Worm (Caenorhabditis elegans) whole organism, young adult: ENCODE data around the gene mca-1.

Experiments used
- B0019.2 ChIP-seq: fragments of 200-800 bp; sonication (Bioruptor generic); conservative IDR thresholded peaks from 2 replicates; pipeline ENCODE4 v1.3.6; 2022; ENCODE audit warnings: missing genetic modification reagents, missing genetic modification characterization, missing compliant biosample characterization
- F22D6.2 ChIP-seq: sonication (generic microtip); optimal IDR thresholded peaks from 2 replicates; lab custom pipeline; 2016; ENCODE audit warnings: mild to moderate bottlenecking, missing genetic modification characterization, missing compliant biosample characterization
- F33H1.4 ChIP-seq: fragments of 200-800 bp; sonication (Bioruptor generic); IDR thresholded peaks from 2 replicates; pipeline ENCODE4 v1.3.6; 2022; ENCODE audit warnings: missing genetic modification reagents, missing genetic modification characterization, missing compliant biosample characterization
- F39B2.1 ChIP-seq: fragments of 200-800 bp; sonication (Bioruptor generic); IDR thresholded peaks from 2 replicates; pipeline ENCODE4 v1.3.6; 2022; ENCODE audit warnings: missing genetic modification reagents, missing genetic modification characterization, missing compliant biosample characterization
- F55B11.4 ChIP-seq: sonication (generic microtip); optimal IDR thresholded peaks from 2 replicates; lab custom pipeline; 2016; ENCODE audit warnings: missing compliant biosample characterization, missing genetic modification characterization, borderline replicate concordance; ENCODE audit not compliant: insufficient read depth
- T26A5.8 ChIP-seq: sonication (generic microtip); optimal IDR thresholded peaks from 2 replicates; lab custom pipeline; 2016; ENCODE audit warnings: missing genetic modification characterization, missing compliant biosample characterization
- Y53G8AR.9 ChIP-seq: fragments of 200-800 bp; sonication (Bioruptor generic); conservative IDR thresholded peaks from 2 replicates; pipeline ENCODE4 v1.3.6; 2022; ENCODE audit warnings: missing genetic modification reagents, missing genetic modification characterization, missing compliant biosample characterization
- ama-1 ChIP-seq, 3 experiments: fragments of 150-350 bp in 1 of 3; sonication (generic microtip) in 2 of 3; optimal IDR thresholded peaks; 2 replicates each; lab custom pipeline; 2014 to 2018; ENCODE audit warnings: missing biosample characterization in 2 of 3, missing genetic modification characterization in 2 of 3, missing genetic modification reagents in 2 of 3
- athp-1 ChIP-seq: sonication (generic microtip); optimal IDR thresholded peaks from 2 replicates; lab custom pipeline; 2017; ENCODE audit warnings: mild to moderate bottlenecking, missing genetic modification characterization, missing compliant biosample characterization
- attf-6 ChIP-seq: fragments of 200-800 bp; sonication (Bioruptor generic); IDR thresholded peaks from 2 replicates; pipeline ENCODE4 v1.3.6; 2022; ENCODE audit warnings: missing genetic modification reagents, missing genetic modification characterization, missing compliant biosample characterization
- bed-1 ChIP-seq: fragments of 200-800 bp; sonication (Bioruptor generic); IDR thresholded peaks from 2 replicates; pipeline ENCODE4 v1.3.6; 2022; ENCODE audit warnings: missing genetic modification reagents, missing genetic modification characterization, missing compliant biosample characterization
- bed-2 ChIP-seq: fragments of 200-800 bp; sonication (Bioruptor generic); IDR thresholded peaks from 2 replicates; pipeline ENCODE4 v1.3.6; 2022; ENCODE audit warnings: missing genetic modification reagents, missing genetic modification characterization, missing compliant biosample characterization
- ccch-3 ChIP-seq: fragments of 200-800 bp; sonication (Bioruptor generic); optimal IDR thresholded peaks from 2 replicates; lab custom pipeline; 2018; ENCODE audit warnings: mild to moderate bottlenecking, missing genetic modification characterization, missing compliant biosample characterization
- cebp-1 ChIP-seq, 2 experiments: fragments of 200-800 bp in 1 of 2; sonication (Bioruptor generic) in 1 of 2; sonication (generic microtip) in 1 of 2; IDR thresholded peaks in 1 of 2; optimal IDR thresholded peaks in 1 of 2; 2 replicates each; pipeline versions ENCODE4 v1.3.6 to Lab custom; 2017 to 2022; ENCODE audit warnings: missing compliant biosample characterization in 2 of 2, missing genetic modification characterization in 2 of 2, mild to moderate bottlenecking in 1 of 2, missing genetic modification reagents in 1 of 2, moderate library complexity in 1 of 2
- ceh-79 ChIP-seq: sonication (generic microtip); optimal IDR thresholded peaks from 2 replicates; lab custom pipeline; 2017; ENCODE audit warnings: mild to moderate bottlenecking, missing genetic modification characterization, missing compliant biosample characterization
- dpl-1 ChIP-seq: fragments of 150-350 bp; optimal IDR thresholded peaks from 2 replicates; lab custom pipeline; 2014; ENCODE audit warnings: missing biosample characterization, missing genetic modification reagents, missing genetic modification characterization
- egl-44 ChIP-seq: fragments of 200-800 bp; sonication (Bioruptor generic); IDR thresholded peaks from 2 replicates; pipeline ENCODE4 v1.3.6; 2022; ENCODE audit warnings: missing genetic modification reagents, missing genetic modification characterization, missing compliant biosample characterization
- hlh-26 ChIP-seq: fragments of 200-800 bp; sonication (Bioruptor generic); conservative IDR thresholded peaks from 2 replicates; pipeline ENCODE4 v1.3.6; 2022; ENCODE audit warnings: missing genetic modification reagents, missing genetic modification characterization, missing compliant biosample characterization
- lin-26 ChIP-seq: fragments of 200-800 bp; sonication (Bioruptor generic); IDR thresholded peaks from 2 replicates; pipeline ENCODE4 v1.3.6; 2022; ENCODE audit warnings: missing genetic modification reagents, missing genetic modification characterization, missing compliant biosample characterization
- madf-10 ChIP-seq: sonication (generic microtip); optimal IDR thresholded peaks from 2 replicates; lab custom pipeline; 2016; ENCODE audit warnings: mild to moderate bottlenecking, missing genetic modification characterization, missing compliant biosample characterization
- madf-6 ChIP-seq: fragments of 200-800 bp; sonication (Bioruptor generic); IDR thresholded peaks from 2 replicates; pipeline ENCODE4 v1.3.6; 2022; ENCODE audit warnings: missing genetic modification reagents, missing genetic modification characterization, missing compliant biosample characterization
- madf-8 ChIP-seq: fragments of 200-800 bp; sonication (Bioruptor generic); conservative IDR thresholded peaks from 2 replicates; pipeline ENCODE4 v1.3.6; 2022; ENCODE audit warnings: missing genetic modification reagents, missing genetic modification characterization, missing compliant biosample characterization
- mxl-1 ChIP-seq: sonication (generic microtip); optimal IDR thresholded peaks from 2 replicates; lab custom pipeline; 2016; ENCODE audit warnings: missing genetic modification characterization, missing compliant biosample characterization
- nfyb-1 ChIP-seq: fragments of 200-800 bp; sonication (Bioruptor generic); IDR thresholded peaks from 2 replicates; pipeline ENCODE4 v1.3.6; 2022; ENCODE audit warnings: missing genetic modification reagents, missing genetic modification characterization, missing compliant biosample characterization
- nhr-179 ChIP-seq: sonication (generic microtip); optimal IDR thresholded peaks from 2 replicates; lab custom pipeline; 2016; ENCODE audit warnings: mild to moderate bottlenecking, missing genetic modification characterization, missing compliant biosample characterization
- nhr-27 ChIP-seq: fragments of 200-800 bp; sonication (Bioruptor generic); optimal IDR thresholded peaks from 2 replicates; lab custom pipeline; 2018; ENCODE audit warnings: mild to moderate bottlenecking, missing genetic modification characterization, moderate library complexity, missing compliant biosample characterization
- nhr-80 ChIP-seq: sonication (generic microtip); optimal IDR thresholded peaks from 2 replicates; lab custom pipeline; 2016; ENCODE audit warnings: missing genetic modification characterization, missing compliant biosample characterization
- pbrm-1 ChIP-seq: fragments of 200-800 bp; sonication (Bioruptor generic); IDR thresholded peaks from 2 replicates; pipeline ENCODE4 v1.3.6; 2022; ENCODE audit warnings: missing genetic modification reagents, missing genetic modification characterization, missing compliant biosample characterization
- sea-2 ChIP-seq: fragments of 200-800 bp; sonication (Bioruptor generic); IDR thresholded peaks from 2 replicates; pipeline ENCODE4 v1.3.6; 2022; ENCODE audit warnings: missing genetic modification characterization, missing compliant biosample characterization
- snpc-1.3 ChIP-seq: sonication (generic microtip); optimal IDR thresholded peaks from 2 replicates; lab custom pipeline; 2017; ENCODE audit warnings: missing genetic modification characterization, mild to moderate bottlenecking, missing compliant biosample characterization, antibody characterized with exemption, moderate library complexity, missing genotype, missing genetic modification reagents; ENCODE audit not compliant: insufficient read depth
- tbx-9 ChIP-seq: sonication (generic microtip); optimal IDR thresholded peaks from 2 replicates; lab custom pipeline; 2016; ENCODE audit warnings: borderline replicate concordance, missing genetic modification characterization, inconsistent platforms, missing compliant biosample characterization
- ztf-22 ChIP-seq: fragments of 200-800 bp; sonication (Bioruptor generic); optimal IDR thresholded peaks from 2 replicates; lab custom pipeline; 2018; ENCODE audit warnings: mild to moderate bottlenecking, missing genetic modification characterization, moderate library complexity, missing compliant biosample characterization
- ztf-6 ChIP-seq: fragments of 200-800 bp; sonication (Bioruptor generic); IDR thresholded peaks from 2 replicates; pipeline ENCODE4 v1.3.6; 2022; ENCODE audit warnings: missing genetic modification reagents, missing genetic modification characterization, missing compliant biosample characterization

The mca-1 gene

DNA sequence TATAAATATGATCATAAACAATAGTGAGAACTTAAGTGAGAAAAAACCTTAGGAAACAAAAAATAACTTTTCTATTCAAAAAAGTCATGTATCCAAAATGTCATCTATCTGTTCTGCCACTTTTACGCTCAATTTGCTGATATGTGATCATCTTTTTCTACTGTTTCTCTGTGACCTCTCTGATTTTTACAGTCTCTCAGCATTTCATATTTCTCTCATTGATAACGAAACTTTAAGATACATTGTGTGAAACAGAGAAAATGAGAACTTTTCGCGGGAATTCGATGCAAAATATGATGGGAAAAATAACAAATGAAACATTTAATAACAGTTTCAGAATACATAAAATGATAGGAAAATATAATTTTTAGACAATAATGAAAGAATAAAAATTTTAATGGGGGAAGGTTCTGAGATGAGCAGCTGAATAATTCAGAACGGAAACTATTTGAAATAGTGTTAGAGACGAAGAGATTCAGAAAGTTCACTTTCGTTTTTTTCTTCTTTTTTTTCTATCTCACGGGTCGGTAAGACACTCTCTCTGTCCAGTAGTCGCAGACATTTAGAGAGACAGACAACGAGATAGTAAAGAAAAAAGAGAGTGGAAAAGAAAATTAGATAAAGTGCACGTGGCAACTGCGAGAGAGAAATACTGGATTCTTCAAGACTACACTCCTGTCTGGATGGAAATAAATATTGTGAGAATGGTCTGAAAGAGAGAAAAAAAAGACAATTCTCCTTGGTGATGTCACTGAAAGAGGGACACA lies 42.7 kb upstream of the mca-1 start (continued):
- TF ChIP-seq tbx-9 (tag; lab: Kevin White, UChicago), result no peak
- peak; percentile 28; the same call in 1 of the 2 replicates for TF ChIP-seq cebp-1 (GFP tag; IDR thresholded peaks at IDR 0.05; lab: Robert Waterston, UW)
- peak; percentile 64 for TF ChIP-seq cebp-1 (tag; optimal IDR thresholded peaks at IDR 0.05; lab: Kevin White, UChicago)
- TF ChIP-seq mxl-1 (tag; lab: Kevin White, UChicago), result no peak
- TF ChIP-seq snpc-1.3 (tag; lab: Kevin White, UChicago), result no peak
- TF ChIP-seq nhr-80, result peak; percentile 79
- TF ChIP-seq ztf-22, result peak; percentile 59

DNA sequence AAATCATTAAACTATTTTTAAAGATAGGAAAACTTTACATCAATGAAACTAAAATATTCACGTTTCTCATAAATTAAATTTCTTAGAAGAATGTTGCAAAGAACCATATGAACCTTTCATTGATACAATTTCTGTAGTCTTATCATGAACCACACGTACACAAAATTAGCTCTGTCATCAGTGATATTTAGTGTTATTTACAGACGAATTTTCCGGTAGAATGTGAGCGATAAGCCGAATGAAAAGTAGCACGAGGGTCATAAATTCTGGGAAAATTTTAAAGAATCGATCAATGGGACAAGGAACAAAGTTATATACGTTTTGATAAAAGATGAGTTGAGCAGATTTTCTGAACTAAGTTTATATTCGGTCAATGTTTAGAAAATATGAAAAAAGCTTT lies 41.8 kb upstream of the mca-1 start:
- TF ChIP-seq pbrm-1 (GFP tag; lab: Robert Waterston, UW) (no peak), egl-44 (GFP tag; lab: Robert Waterston, UW) (no peak), sea-2 (GFP tag; lab: Robert Waterston, UW) (no peak), F39B2.1 (GFP tag; lab: Robert Waterston, UW) (no peak), athp-1 (tag; lab: Kevin White, UChicago) (no peak), ama-1 (optimal IDR thresholded peaks at IDR 0.05; lab: Kevin White, UChicago) (no peak), ama-1 (GFP tag; optimal IDR thresholded peaks at IDR 0.05; lab: Kevin White, UChicago) (no peak), nfyb-1 (GFP tag; lab: Robert Waterston, UW) (0 out of 2 replicates have a peak, but pooled peaks have one; percentile 25), cebp-1 (GFP tag; IDR thresholded peaks at IDR 0.05; lab: Robert Waterston, UW) (no peak), cebp-1 (tag; optimal IDR thresholded peaks at IDR 0.05; lab: Kevin White, UChicago) (peak; percentile 9), B0019.2 (GFP tag; lab: Robert Waterston, UW) (no peak), ztf-6 (no peak), dpl-1 (GFP tag; lab: Kevin White, UChicago) (no peak), nhr-80 (peak; percentile 56)

DNA sequence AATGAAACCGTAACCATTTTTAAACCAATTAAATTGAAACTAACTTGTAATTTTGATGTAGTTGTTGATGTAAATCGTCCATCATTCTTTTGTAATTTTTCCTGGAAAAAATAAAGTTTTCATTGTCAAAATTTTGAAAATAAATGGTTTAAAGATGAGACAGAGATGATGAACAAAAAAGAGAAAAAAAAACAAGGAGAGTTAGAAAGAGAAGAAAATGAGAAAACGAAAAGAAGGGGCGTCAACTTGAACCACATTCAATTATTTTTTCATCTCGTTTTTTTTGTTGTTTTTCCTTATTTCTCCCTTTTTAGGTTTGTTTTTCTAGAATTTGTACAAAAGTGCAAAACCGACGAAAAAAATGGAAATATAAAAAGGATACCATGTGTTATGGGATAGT lies 40.8 kb upstream of the mca-1 start, which contains the start of gene nhr-34:
Gene nhr-34 (minus strand): TSS at position 101 of the 400 bp plus-strand sequence.
- no peak for TF ChIP-seq madf-8 (GFP tag; lab: Robert Waterston, UW)
- no peak for TF ChIP-seq F33H1.4 (GFP tag; lab: Robert Waterston, UW)
- TF ChIP-seq nfyb-1 (GFP tag; lab: Robert Waterston, UW), result no peak
- no peak for TF ChIP-seq T26A5.8
- no peak for TF ChIP-seq bed-2 (GFP tag; lab: Robert Waterston, UW)
- no peak for TF ChIP-seq nhr-179 (tag; lab: Kevin White, UChicago)
- no peak for TF ChIP-seq F55B11.4 (tag; lab: Kevin White, UChicago)
- TF ChIP-seq ceh-79 (tag; lab: Kevin White, UChicago), result no peak
- no peak for TF ChIP-seq Y53G8AR.9 (GFP tag; lab: Robert Waterston, UW)
- no peak for TF ChIP-seq attf-6 (GFP tag; lab: Robert Waterston, UW)
- TF ChIP-seq ccch-3 (GFP tag; lab: Kevin White, UChicago), result no peak
- TF ChIP-seq lin-26 (GFP tag; lab: Robert Waterston, UW), result no peak
- no peak for TF ChIP-seq nhr-27
- TF ChIP-seq hlh-26 (GFP tag; lab: Robert Waterston, UW), result no peak
- no peak for TF ChIP-seq F22D6.2 (tag; lab: Kevin White, UChicago)
- TF ChIP-seq bed-1 (GFP tag; lab: Robert Waterston, UW), result no peak
- no peak for TF ChIP-seq madf-10 (tag; lab: Kevin White, UChicago)
- TF ChIP-seq madf-6, result no peak
